Fruit fly (Drosophila melanogaster) whole organism, adult: ENCODE data around the gene Pdi.

Source experiments
- CG12768 ChIP-seq: fragments of 200-800 bp; sonication (Bioruptor generic); optimal IDR thresholded peaks from 2 replicates; lab custom pipeline; 2017; ENCODE audit warnings: missing biosample characterization, missing genetic modification characterization, mild to moderate bottlenecking, moderate library complexity, missing genetic modification reagents
- CG14711 ChIP-seq: fragments of 200-800 bp; sonication (Bioruptor generic); optimal IDR thresholded peaks from 2 replicates; lab custom pipeline; 2018; ENCODE audit warnings: missing biosample characterization, mild to moderate bottlenecking, missing genetic modification characterization, moderate library complexity
- CG1620 ChIP-seq: fragments of 200-800 bp; sonication (Bioruptor generic); optimal IDR thresholded peaks from 2 replicates; lab custom pipeline; 2016; ENCODE audit warnings: missing biosample characterization, missing genetic modification characterization
- CG33017 ChIP-seq: fragments of 200-800 bp; sonication (Bioruptor generic); optimal IDR thresholded peaks from 2 replicates; lab custom pipeline; 2018; ENCODE audit warnings: missing biosample characterization, mild to moderate bottlenecking, missing genetic modification characterization, moderate library complexity
- CG5204 ChIP-seq: fragments of 200-800 bp; sonication (Bioruptor generic); optimal IDR thresholded peaks from 2 replicates; lab custom pipeline; 2016; ENCODE audit warnings: missing biosample characterization, missing genetic modification characterization
- CG7045 ChIP-seq: fragments of 200-800 bp; sonication (Bioruptor generic); optimal IDR thresholded peaks from 2 replicates; lab custom pipeline; 2017; ENCODE audit warnings: missing biosample characterization, mild to moderate bottlenecking, missing genetic modification characterization
- CG7101 ChIP-seq: fragments of 200-800 bp; sonication (Bioruptor generic); optimal IDR thresholded peaks from 2 replicates; lab custom pipeline; 2018; ENCODE audit warnings: missing biosample characterization, mild to moderate bottlenecking, missing genetic modification characterization, moderate library complexity
- Clk ChIP-seq: fragments of 200-800 bp; sonication (Bioruptor generic); optimal IDR thresholded peaks from 2 replicates; lab custom pipeline; 2017; ENCODE audit warnings: missing biosample characterization, missing genetic modification characterization
- Crg-1 ChIP-seq: fragments of 200-800 bp; sonication (Bioruptor generic); optimal IDR thresholded peaks from 2 replicates; lab custom pipeline; 2016; ENCODE audit warnings: missing biosample characterization, missing genetic modification characterization
- Hr96 ChIP-seq: fragments of 200-800 bp; sonication (Bioruptor generic); optimal IDR thresholded peaks from 2 replicates; lab custom pipeline; 2016; ENCODE audit warnings: missing biosample characterization, missing genetic modification characterization
- Mnt ChIP-seq: fragments of 200-800 bp; sonication (Bioruptor generic); optimal IDR thresholded peaks from 2 replicates; lab custom pipeline; 2016; ENCODE audit warnings: missing biosample characterization, mild to moderate bottlenecking, missing genetic modification characterization
- bab1 ChIP-seq: fragments of 200-800 bp; sonication (Bioruptor generic); optimal IDR thresholded peaks from 3 replicates; lab custom pipeline; 2019; ENCODE audit warnings: missing biosample characterization, mild to moderate bottlenecking, missing genetic modification characterization, moderate library complexity
- cic ChIP-seq: fragments of 200-800 bp; sonication (Bioruptor generic); optimal IDR thresholded peaks from 2 replicates; lab custom pipeline; 2017; ENCODE audit warnings: missing biosample characterization, mild to moderate bottlenecking, missing genetic modification characterization, moderate library complexity
- cnc ChIP-seq, 2 experiments: fragments of >200 bp; optimal IDR thresholded peaks; 2 replicates each; lab custom pipeline; 2017
- kay ChIP-seq: fragments of 200-800 bp; sonication (Bioruptor generic); peaks from one replicate; lab custom pipeline; 2016; ENCODE audit warnings: missing biosample characterization, missing genetic modification characterization, borderline replicate concordance
- ovo ChIP-seq: fragments of 200-800 bp; sonication (Bioruptor generic); optimal IDR thresholded peaks from 2 replicates; lab custom pipeline; 2016; ENCODE audit warnings: missing biosample characterization, missing genetic modification characterization
- pad ChIP-seq: fragments of 200-800 bp; sonication (Bioruptor generic); optimal IDR thresholded peaks from 3 replicates; lab custom pipeline; 2017; ENCODE audit warnings: missing biosample characterization, missing genetic modification characterization, mild to moderate bottlenecking, moderate library complexity, missing genetic modification reagents
- tj ChIP-seq: fragments of 200-800 bp; sonication (Bioruptor generic); optimal IDR thresholded peaks from 3 replicates; lab custom pipeline; 2017; ENCODE audit warnings: missing biosample characterization, mild to moderate bottlenecking, missing genetic modification characterization, moderate library complexity
- toe ChIP-seq: fragments of 200-800 bp; sonication (Bioruptor generic); optimal IDR thresholded peaks from 2 replicates; lab custom pipeline; 2016; ENCODE audit warnings: missing biosample characterization, missing genetic modification characterization

Pdi gene

DNA sequence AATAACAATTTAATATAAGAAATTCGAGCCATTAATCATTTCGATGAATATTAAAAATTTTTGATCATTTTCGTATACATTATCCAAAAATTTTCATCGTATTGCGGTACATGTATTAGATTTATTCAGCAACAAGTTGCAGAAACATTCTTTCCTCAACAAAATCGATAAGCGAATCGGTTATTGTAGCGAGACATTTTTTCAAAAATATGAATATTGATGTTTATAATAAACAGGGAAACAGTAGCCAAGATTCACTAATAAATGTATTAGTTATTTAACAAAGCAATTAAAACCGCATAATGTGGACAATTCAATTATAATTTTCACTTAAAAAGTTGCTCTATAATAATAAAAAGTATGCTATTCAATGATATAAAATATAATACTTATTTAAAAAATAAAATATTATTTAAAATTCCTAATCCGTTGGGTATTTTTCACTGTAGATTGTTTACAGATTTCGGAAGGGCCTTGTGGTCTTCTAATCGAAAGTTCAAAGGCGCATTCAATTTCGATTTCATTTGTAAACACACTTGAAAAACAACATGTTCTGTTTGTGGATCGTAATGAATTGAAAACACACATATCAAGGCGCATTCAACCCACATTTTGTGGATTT, 53.4 kb downstream of the Pdi start:
- TF ChIP-seq kay (GFP tag; lab: Kevin White, UChicago) (no peak), Clk (no peak), cic (GFP tag; lab: Kevin White, UChicago) (no peak), CG7101 (no peak), toe (GFP tag; lab: Kevin White, UChicago) (no peak), ovo (no peak), CG14711 (tag; lab: Kevin White, UChicago) (no peak), CG1620 (GFP tag; lab: Kevin White, UChicago) (no peak), Hr96 (GFP tag; lab: Kevin White, UChicago) (no peak), cnc (optimal IDR thresholded peaks at IDR 0.05; lab: Kevin White, UChicago) (no peak), Mnt (GFP tag; lab: Kevin White, UChicago) (no peak), CG5204 (GFP tag; lab: Kevin White, UChicago) (no peak), pad (GFP tag; lab: Kevin White, UChicago) (no peak), CG33017 (tag; lab: Kevin White, UChicago) (no peak), CG7045 (no peak), bab1 (GFP tag; lab: Kevin White, UChicago) (no peak), tj (GFP tag; lab: Kevin White, UChicago) (no peak), Crg-1 (GFP tag; lab: Kevin White, UChicago) (no peak)

DNA sequence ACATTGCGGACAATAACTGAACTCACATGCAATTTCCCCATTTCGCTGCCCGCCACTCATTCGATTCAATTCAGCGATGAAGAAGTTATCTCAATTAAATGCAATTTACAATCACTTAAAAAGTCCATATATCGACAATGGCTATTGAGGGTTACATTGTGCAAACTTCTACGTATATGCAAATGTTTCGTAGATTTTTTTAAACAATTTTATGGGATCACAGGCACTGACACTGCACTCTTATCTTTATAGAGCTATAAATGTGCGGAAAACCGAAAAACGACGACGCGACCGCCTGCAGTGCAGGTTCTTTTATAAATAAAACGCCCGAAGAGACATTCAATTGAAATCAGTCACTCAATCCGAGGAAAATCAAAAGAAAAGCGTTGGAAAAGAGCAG, 54.4 kb downstream of the Pdi start:
- no peak for TF ChIP-seq toe (GFP tag; lab: Kevin White, UChicago)
- no peak for TF ChIP-seq CG14711 (tag; lab: Kevin White, UChicago)
- TF ChIP-seq kay (GFP tag; lab: Kevin White, UChicago): peak; percentile 27
- no peak for TF ChIP-seq Clk
- no peak for TF ChIP-seq CG12768 (GFP tag; lab: Kevin White, UChicago)
- no peak for TF ChIP-seq CG33017 (tag; lab: Kevin White, UChicago)
